Worm (Caenorhabditis elegans) whole organism, early embryonic: Measurements from ENCODE around the gene W07E11.1.

Experiments
- B0310.2 ChIP-seq: sonication (generic microtip); optimal IDR thresholded peaks from 2 replicates; lab custom pipeline; 2016; ENCODE audit warnings: mild to moderate bottlenecking, missing genetic modification characterization, missing compliant biosample characterization
- F13C5.2 ChIP-seq: sonication (generic microtip); optimal IDR thresholded peaks from 2 replicates; lab custom pipeline; 2017; ENCODE audit warnings: mild to moderate bottlenecking, missing genetic modification characterization, inconsistent platforms, missing compliant biosample characterization
- aly-1 ChIP-seq: sonication (generic microtip); optimal IDR thresholded peaks from 2 replicates; lab custom pipeline; 2016; ENCODE audit warnings: missing genetic modification characterization, missing compliant biosample characterization
- ama-1 ChIP-seq: fragments of 150-350 bp; optimal IDR thresholded peaks from 2 replicates; lab custom pipeline; 2014
- ceh-13 ChIP-seq: fragments of 200-800 bp; sonication (Bioruptor generic); optimal IDR thresholded peaks from 2 replicates; lab custom pipeline; 2018; ENCODE audit warnings: mild to moderate bottlenecking, missing genetic modification characterization, missing compliant biosample characterization
- ceh-36 ChIP-seq: sonication (generic microtip); optimal IDR thresholded peaks from 2 replicates; lab custom pipeline; 2016; ENCODE audit warnings: missing genetic modification characterization, inconsistent platforms, missing compliant biosample characterization
- ets-7 ChIP-seq: sonication (generic microtip); optimal IDR thresholded peaks from 2 replicates; lab custom pipeline; 2016; ENCODE audit warnings: missing genotype, missing genetic modification characterization, missing compliant biosample characterization
- flt-1 ChIP-seq: fragments of 200-800 bp; sonication (Bioruptor generic); IDR thresholded peaks from 2 replicates; pipeline ENCODE4 v1.3.6; 2022; ENCODE audit warnings: missing genetic modification characterization, missing compliant biosample characterization
- hmbx-1 ChIP-seq: sonication (generic microtip); optimal IDR thresholded peaks from 2 replicates; lab custom pipeline; 2016; ENCODE audit warnings: mild to moderate bottlenecking, missing genetic modification characterization, missing compliant biosample characterization
- hmg-4 ChIP-seq: fragments of 200-800 bp; sonication (Bioruptor generic); optimal IDR thresholded peaks from 2 replicates; lab custom pipeline; 2018; ENCODE audit warnings: mild to moderate bottlenecking, missing genetic modification characterization, missing compliant biosample characterization
- hnd-1 ChIP-seq: sonication (generic microtip); optimal IDR thresholded peaks from 2 replicates; lab custom pipeline; 2016; ENCODE audit warnings: missing genetic modification characterization, missing compliant biosample characterization
- pes-1 ChIP-seq: fragments of 200-800 bp; sonication (Bioruptor generic); IDR thresholded peaks from 2 replicates; pipeline ENCODE4 v1.3.6; 2022; ENCODE audit warnings: missing genetic modification reagents, missing genetic modification characterization, missing compliant biosample characterization
- scrt-1 ChIP-seq: fragments of 200-800 bp; sonication (Bioruptor generic); IDR thresholded peaks from 2 replicates; pipeline ENCODE4 v1.3.6; 2022; ENCODE audit warnings: missing genetic modification characterization, missing compliant biosample characterization
- sea-1 ChIP-seq: fragments of 200-800 bp; sonication (Bioruptor generic); conservative IDR thresholded peaks from 2 replicates; pipeline ENCODE4 v1.3.6; 2022; ENCODE audit warnings: missing genetic modification characterization, missing compliant biosample characterization
- tbx-11 ChIP-seq: fragments of 200-800 bp; sonication (Bioruptor generic); IDR thresholded peaks from 2 replicates; pipeline ENCODE4 v1.3.6; 2022; ENCODE audit warnings: missing genetic modification characterization, missing compliant biosample characterization
- tbx-37 ChIP-seq: fragments of 200-800 bp; sonication (Bioruptor generic); conservative IDR thresholded peaks from 2 replicates; pipeline ENCODE4 v1.3.6; 2022; ENCODE audit warnings: missing genetic modification reagents, missing genetic modification characterization, missing compliant biosample characterization
- tra-4 ChIP-seq: sonication (generic microtip); optimal IDR thresholded peaks from 2 replicates; lab custom pipeline; 2017; ENCODE audit warnings: missing genetic modification characterization, missing compliant biosample characterization

The W07E11.1 gene

DNA sequence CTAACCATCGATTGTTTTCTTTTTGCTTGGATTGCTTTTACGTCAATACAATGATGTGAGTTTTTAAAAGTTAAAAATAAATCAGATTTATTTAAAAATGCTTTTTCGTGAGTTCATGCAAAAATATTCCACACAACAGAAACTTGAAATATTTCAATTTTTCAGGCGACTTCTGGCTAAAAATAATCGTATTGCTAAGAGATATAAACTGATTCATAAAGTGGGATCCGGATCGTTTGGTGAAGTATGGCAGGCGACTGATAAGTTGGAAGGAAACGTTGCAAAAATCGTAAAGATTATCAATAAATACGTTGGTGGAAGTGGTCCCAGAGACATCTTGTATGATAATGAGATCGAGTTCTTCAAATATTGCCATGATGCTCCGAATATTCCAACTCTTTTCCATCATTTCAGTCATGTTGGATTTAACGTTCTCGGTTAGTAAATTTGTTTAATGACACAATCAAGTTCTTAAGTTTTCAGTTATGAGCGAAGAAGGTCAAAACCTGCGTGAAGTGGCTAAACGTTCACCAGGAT is 23.9 kb upstream of the W07E11.1 start, which contains the start of gene ZC373.3:
Gene ZC373.3, plus strand, starts transcription at position 51 of the 537 bp plus-strand sequence.
- TF ChIP-seq B0310.2 (tag; lab: Kevin White, UChicago), result no peak
- TF ChIP-seq ceh-13 (GFP tag; lab: Kevin White, UChicago), result no peak
- TF ChIP-seq hnd-1 (tag; lab: Kevin White, UChicago), result no peak
- TF ChIP-seq hmbx-1, result no peak
- no peak for TF ChIP-seq ceh-36 (tag; lab: Kevin White, UChicago)

DNA sequence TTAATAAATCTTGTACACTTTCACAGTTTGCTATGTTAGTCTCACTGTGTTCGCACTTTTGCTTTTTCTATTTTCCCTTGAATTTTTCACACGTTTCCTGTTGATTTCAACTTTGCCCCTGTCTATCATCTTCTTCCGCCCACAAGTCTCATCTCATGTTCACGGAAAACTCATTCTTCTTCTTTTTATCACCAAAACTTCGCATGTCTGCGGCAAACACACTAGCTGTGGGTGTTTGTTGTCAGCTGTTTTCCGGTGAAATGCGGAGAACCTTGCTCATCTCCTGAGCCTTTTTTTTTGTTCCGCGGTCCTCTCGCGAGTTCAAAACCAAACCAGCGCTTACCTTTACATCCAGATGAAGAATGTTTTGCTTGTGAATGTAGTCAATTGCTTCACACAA is 16.0 kb upstream of the W07E11.1 start:
- TF ChIP-seq tbx-37 (GFP tag; lab: Robert Waterston, UW) (no peak), ets-7 (no peak), F13C5.2 (tag; lab: Kevin White, UChicago) (no peak), sea-1 (GFP tag; lab: Robert Waterston, UW) (no peak), ceh-36 (tag; lab: Kevin White, UChicago) (no peak), ama-1 (lab: Kevin White, UChicago) (no peak), B0310.2 (tag; lab: Kevin White, UChicago) (no peak), aly-1 (no peak), hnd-1 (tag; lab: Kevin White, UChicago) (no peak), tra-4 (tag; lab: Kevin White, UChicago) (no peak), tbx-11 (GFP tag; lab: Robert Waterston, UW) (no peak), flt-1 (GFP tag; lab: Robert Waterston, UW) (no peak), ceh-13 (GFP tag; lab: Kevin White, UChicago) (no peak), pes-1 (GFP tag; lab: Robert Waterston, UW) (no peak), hmg-4 (no peak), scrt-1 (GFP tag; lab: Robert Waterston, UW) (no peak)

DNA sequence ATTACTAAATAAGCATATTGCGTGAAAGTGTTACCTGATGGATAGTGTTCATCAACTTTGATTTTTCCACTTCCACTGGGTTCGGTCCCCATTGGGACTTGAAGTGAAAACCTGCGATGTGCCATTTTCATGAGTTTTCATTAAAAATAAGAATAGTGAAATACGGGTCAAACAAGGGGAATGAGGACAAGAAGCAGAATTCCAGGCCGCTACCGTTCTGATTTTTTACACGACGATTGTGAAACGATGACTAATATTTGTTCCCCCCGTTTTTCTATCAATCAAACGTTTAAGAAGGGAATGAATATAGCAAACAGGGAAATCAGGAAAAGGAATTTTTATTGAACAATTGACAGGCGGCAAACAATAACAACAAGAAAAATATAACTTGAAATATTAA is 14.7 kb upstream of the W07E11.1 start, which contains the start of gene mlck-1:
Gene mlck-1, minus strand, starts transcription at position 101 of the 400 bp plus-strand sequence.
- TF ChIP-seq F13C5.2 (tag; lab: Kevin White, UChicago) (no peak), tbx-37 (GFP tag; lab: Robert Waterston, UW) (no peak)

DNA sequence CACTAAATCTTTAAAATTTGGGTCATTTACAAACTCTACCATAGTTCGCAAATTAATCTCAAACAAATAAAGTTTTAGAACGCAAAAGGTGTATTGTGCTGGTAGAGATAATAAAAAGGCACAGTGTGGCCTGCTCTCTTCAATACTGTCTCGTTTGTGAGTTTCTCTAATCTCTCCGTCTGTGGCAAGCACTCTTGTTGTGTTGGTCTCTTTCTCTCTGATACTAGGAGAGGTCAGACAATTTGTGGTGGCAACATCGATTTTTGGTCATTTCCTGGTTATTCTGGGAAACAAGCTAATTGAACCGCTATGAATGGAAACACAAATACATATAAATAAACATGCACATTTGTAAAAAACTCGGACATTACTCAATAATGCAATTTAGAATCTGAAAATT is 10.2 kb upstream of the W07E11.1 start, which contains the start of gene ZC373.5:
Gene ZC373.5, minus strand, starts transcription at position 159 of the 400 bp plus-strand sequence.
- peak; percentile 43 for TF ChIP-seq hmg-4
- no peak for TF ChIP-seq tbx-11 (GFP tag; lab: Robert Waterston, UW)
- TF ChIP-seq sea-1 (GFP tag; lab: Robert Waterston, UW), result no peak

DNA sequence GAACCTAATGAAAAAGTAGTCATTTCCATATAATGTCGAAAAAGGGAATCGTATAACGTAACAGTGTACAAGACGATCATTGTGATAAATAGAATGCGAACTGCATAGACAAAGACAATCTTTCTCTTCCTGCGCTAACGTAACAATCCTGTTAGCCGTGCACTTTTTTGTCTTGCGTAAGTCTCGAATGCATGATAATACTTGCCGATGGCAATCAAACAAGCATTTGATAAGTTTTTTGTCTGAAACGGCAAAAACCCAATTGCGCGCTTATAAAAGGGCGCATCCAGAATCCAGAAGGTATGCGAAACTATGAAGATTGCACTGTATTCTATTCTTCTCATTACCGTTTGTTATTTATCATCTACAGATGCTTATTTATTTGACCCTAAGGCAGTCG is 9.4 kb upstream of the W07E11.1 start, which contains the start of gene dao-4:
Gene dao-4, plus strand, starts transcription at position 301 of the 400 bp plus-strand sequence.
- TF ChIP-seq ceh-36 (tag; lab: Kevin White, UChicago) (no peak), hmg-4 (no peak), flt-1 (GFP tag; lab: Robert Waterston, UW) (no peak), pes-1 (GFP tag; lab: Robert Waterston, UW) (no peak), tbx-37 (GFP tag; lab: Robert Waterston, UW) (no peak), aly-1 (no peak), scrt-1 (GFP tag; lab: Robert Waterston, UW) (no peak), sea-1 (GFP tag; lab: Robert Waterston, UW) (no peak), B0310.2 (tag; lab: Kevin White, UChicago) (no peak)

DNA sequence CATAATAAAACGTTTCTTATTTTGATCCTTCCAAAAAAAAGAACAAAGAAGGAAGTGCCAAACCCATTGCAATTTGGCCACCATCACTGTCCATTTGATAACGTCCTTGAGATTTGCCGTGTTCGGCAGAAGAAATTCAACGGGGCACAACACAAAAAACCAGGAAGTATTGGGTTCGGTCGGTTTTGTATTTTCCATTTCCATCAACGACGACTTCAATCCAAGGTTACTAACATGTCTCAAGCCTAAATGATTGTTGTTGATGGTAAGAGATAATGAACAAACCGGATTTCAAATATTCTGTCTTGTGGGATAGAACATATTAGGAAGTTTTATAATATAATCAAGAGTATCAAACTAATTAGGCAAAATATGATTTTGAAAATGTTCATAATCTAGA is 8.1 kb upstream of the W07E11.1 start:
- TF ChIP-seq ceh-36 (tag; lab: Kevin White, UChicago), result no peak

DNA sequence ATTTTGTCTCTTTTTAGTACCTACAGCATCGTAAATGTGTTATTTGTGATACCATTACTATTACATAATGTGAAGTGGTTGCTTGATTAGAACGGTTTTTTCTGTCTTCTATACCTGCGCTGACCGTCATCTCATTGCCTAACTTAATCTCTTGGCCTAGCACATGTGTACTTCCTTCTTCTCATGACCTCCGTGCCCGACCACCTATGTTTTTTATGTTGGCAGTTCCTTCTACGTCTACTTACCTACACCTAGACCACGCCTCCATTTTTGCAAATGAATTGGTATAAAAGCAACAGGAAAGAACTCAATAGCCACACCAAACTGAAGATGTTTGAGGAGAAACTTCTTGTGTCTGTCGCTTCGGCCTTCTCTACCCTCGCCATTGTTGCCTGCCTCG is 7.1 kb upstream of the W07E11.1 start, which contains the start of gene col-176:
Gene col-176, plus strand, starts transcription at position 301 of the 400 bp plus-strand sequence.
- TF ChIP-seq tbx-37 (GFP tag; lab: Robert Waterston, UW), result no peak
- TF ChIP-seq hnd-1 (tag; lab: Kevin White, UChicago), result no peak
- TF ChIP-seq F13C5.2 (tag; lab: Kevin White, UChicago), result no peak
- TF ChIP-seq ama-1 (lab: Kevin White, UChicago), result no peak
- TF ChIP-seq scrt-1 (GFP tag; lab: Robert Waterston, UW), result no peak
- TF ChIP-seq ets-7, result no peak
- TF ChIP-seq tbx-11 (GFP tag; lab: Robert Waterston, UW), result no peak
- TF ChIP-seq B0310.2 (tag; lab: Kevin White, UChicago), result no peak
- no peak for TF ChIP-seq hmbx-1
- TF ChIP-seq flt-1 (GFP tag; lab: Robert Waterston, UW), result no peak

DNA sequence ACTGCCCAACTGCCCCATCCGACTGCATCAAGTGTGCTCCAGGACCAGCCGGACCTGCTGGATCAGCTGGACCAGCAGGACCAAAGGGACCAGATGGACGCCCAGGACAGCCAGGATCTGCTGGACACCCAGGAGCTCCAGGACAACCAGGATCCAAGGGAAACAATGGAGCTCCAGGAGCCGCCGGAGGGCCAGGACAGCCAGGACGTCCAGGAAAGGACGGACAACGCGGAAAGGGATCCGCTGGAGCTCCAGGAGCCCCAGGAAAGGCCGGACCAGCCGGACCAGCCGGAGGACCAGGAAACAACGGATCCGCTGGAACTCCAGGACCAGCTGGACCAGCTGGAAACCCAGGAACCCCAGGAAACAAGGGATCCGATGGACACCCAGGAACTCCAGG is 6.3 kb upstream of the W07E11.1 start:
- TF ChIP-seq pes-1 (GFP tag; lab: Robert Waterston, UW) (no peak), ceh-36 (tag; lab: Kevin White, UChicago) (no peak), B0310.2 (tag; lab: Kevin White, UChicago) (no peak), ama-1 (lab: Kevin White, UChicago) (no peak), scrt-1 (GFP tag; lab: Robert Waterston, UW) (no peak), sea-1 (GFP tag; lab: Robert Waterston, UW) (no peak), hmbx-1 (no peak), flt-1 (GFP tag; lab: Robert Waterston, UW) (no peak), ets-7 (no peak), F13C5.2 (tag; lab: Kevin White, UChicago) (no peak), hmg-4 (no peak), tbx-11 (GFP tag; lab: Robert Waterston, UW) (no peak)
